Worm (Caenorhabditis elegans) whole organism, L4 larva: ENCODE measurements around the gene ddx-23.
A peak's percentile ranks its signal among the peaks of the same experiment; 100 is the strongest.

Experiments used
- arid-1 ChIP-seq: fragments of 200-800 bp; sonication (Bioruptor generic); conservative IDR thresholded peaks from 2 replicates; pipeline ENCODE4 v1.3.6; 2022; ENCODE audit warnings: missing genetic modification reagents, missing genetic modification characterization, missing compliant biosample characterization
- ceh-32 ChIP-seq: sonication (generic microtip); optimal IDR thresholded peaks from 2 replicates; lab custom pipeline; 2016; ENCODE audit warnings: mild to moderate bottlenecking, missing genetic modification characterization, missing compliant biosample characterization; ENCODE audit not compliant: poor library complexity
- ces-1 ChIP-seq: fragments of 150-350 bp; sonication (generic microtip); optimal IDR thresholded peaks from 4 replicates; lab custom pipeline; 2014; ENCODE audit warnings: missing biosample characterization, missing genetic modification reagents, missing genetic modification characterization
- ctbp-1 ChIP-seq: fragments of 200-800 bp; sonication (Bioruptor generic); IDR thresholded peaks from 2 replicates; pipeline ENCODE4 v1.3.6; 2022; ENCODE audit warnings: missing genetic modification reagents, missing genetic modification characterization, missing compliant biosample characterization
- daf-12 ChIP-seq: fragments of 150-350 bp; optimal IDR thresholded peaks from 2 replicates; lab custom pipeline; 2014; ENCODE audit warnings: missing biosample characterization, missing genetic modification reagents, missing genetic modification characterization
- daf-8 ChIP-seq: fragments of 200-800 bp; sonication (Bioruptor generic); IDR thresholded peaks from 2 replicates; pipeline ENCODE4 v1.3.6; 2022; ENCODE audit warnings: missing genetic modification characterization, missing compliant biosample characterization
- dmd-6 ChIP-seq: fragments of 200-800 bp; sonication (Bioruptor generic); IDR thresholded peaks from 2 replicates; pipeline ENCODE4 v1.3.6; 2022; ENCODE audit warnings: missing genetic modification reagents, missing genetic modification characterization, missing compliant biosample characterization
- dmd-9 ChIP-seq: fragments of 200-800 bp; sonication (Bioruptor generic); IDR thresholded peaks from 2 replicates; pipeline ENCODE4 v1.3.6; 2022; ENCODE audit warnings: missing genetic modification reagents, missing genetic modification characterization, missing compliant biosample characterization
- dpl-1 ChIP-seq: fragments of 150-350 bp; optimal IDR thresholded peaks from 2 replicates; lab custom pipeline; 2014; ENCODE audit warnings: missing biosample characterization, missing genetic modification reagents, missing genetic modification characterization
- dve-1 ChIP-seq: sonication (generic microtip); optimal IDR thresholded peaks from 2 replicates; lab custom pipeline; 2017; ENCODE audit warnings: antibody characterized with exemption, mild to moderate bottlenecking, missing genetic modification characterization, missing compliant biosample characterization; ENCODE audit not compliant: insufficient read depth
- egl-43 ChIP-seq: fragments of 200-800 bp; sonication (Bioruptor generic); IDR thresholded peaks from 2 replicates; pipeline ENCODE4 v1.3.6; 2022; ENCODE audit warnings: missing genetic modification reagents, missing genetic modification characterization, missing compliant biosample characterization
- fkh-10 ChIP-seq: fragments of 150-350 bp; optimal IDR thresholded peaks from 2 replicates; lab custom pipeline; 2014; ENCODE audit warnings: missing biosample characterization, missing genetic modification reagents, missing genetic modification characterization
- hlh-11 ChIP-seq: fragments of 200-800 bp; sonication (Bioruptor generic); optimal IDR thresholded peaks from 2 replicates; lab custom pipeline; 2018; ENCODE audit warnings: mild to moderate bottlenecking, missing genetic modification characterization, missing compliant biosample characterization
- hlh-30 ChIP-seq: sonication (generic microtip); optimal IDR thresholded peaks from 2 replicates; lab custom pipeline; 2017; ENCODE audit warnings: antibody characterized with exemption, mild to moderate bottlenecking, missing genetic modification characterization, missing compliant biosample characterization; ENCODE audit not compliant: insufficient read depth
- hmg-1.1 ChIP-seq: fragments of 200-800 bp; sonication (Bioruptor generic); IDR thresholded peaks from 2 replicates; pipeline ENCODE4 v1.3.6; 2022; ENCODE audit warnings: missing genetic modification reagents, missing genetic modification characterization, missing compliant biosample characterization
- lin-13 ChIP-seq: fragments of 150-350 bp; optimal IDR thresholded peaks from 2 replicates; lab custom pipeline; 2014; ENCODE audit warnings: missing biosample characterization, missing genetic modification reagents, missing genetic modification characterization
- lin-29 ChIP-seq: fragments of 200-800 bp; sonication (Bioruptor generic); IDR thresholded peaks from 2 replicates; pipeline ENCODE4 v1.3.6; 2022; ENCODE audit warnings: missing genetic modification reagents, missing genetic modification characterization, missing compliant biosample characterization
- lsy-2 ChIP-seq, 2 experiments: fragments of 150-350 bp in 1 of 2; sonication (generic microtip) in 1 of 2; optimal IDR thresholded peaks; 2 replicates each; lab custom pipeline; 2014 to 2017; ENCODE audit warnings: missing biosample characterization in 2 of 2, missing genetic modification characterization in 2 of 2
- madf-5 ChIP-seq, 2 experiments: fragments of 200-800 bp; sonication (Bioruptor generic); IDR thresholded peaks; 2 replicates each; pipeline ENCODE4 v1.3.6; 2022; ENCODE audit warnings: missing compliant biosample characterization in 2 of 2, missing genetic modification characterization in 2 of 2
- mep-1 ChIP-seq: fragments of 150-350 bp; sonication (generic microtip); optimal IDR thresholded peaks from 3 replicates; lab custom pipeline; 2014; ENCODE audit warnings: missing biosample characterization, missing genetic modification characterization
- mes-2 ChIP-seq: sonication (generic microtip); optimal IDR thresholded peaks from 2 replicates; lab custom pipeline; 2016; ENCODE audit warnings: missing genotype, mild to moderate bottlenecking, missing genetic modification characterization, missing compliant biosample characterization; ENCODE audit not compliant: poor library complexity, severe bottlenecking
- mxl-2 ChIP-seq: fragments of 200-800 bp; sonication (Bioruptor generic); conservative IDR thresholded peaks from 2 replicates; pipeline ENCODE4 v1.3.6; 2022; ENCODE audit warnings: missing genetic modification reagents, missing genetic modification characterization, missing compliant biosample characterization
- nhr-237 ChIP-seq: sonication (generic microtip); optimal IDR thresholded peaks from 2 replicates; lab custom pipeline; 2017; ENCODE audit warnings: missing biosample characterization, missing genetic modification characterization
- nhr-25 ChIP-seq: sonication (generic microtip); optimal IDR thresholded peaks from 2 replicates; lab custom pipeline; 2017; ENCODE audit warnings: missing genetic modification characterization, mild to moderate bottlenecking, missing compliant biosample characterization, antibody characterized with exemption, moderate library complexity, borderline replicate concordance; ENCODE audit not compliant: insufficient read depth
- nhr-48 ChIP-seq: sonication (generic microtip); optimal IDR thresholded peaks from 2 replicates; lab custom pipeline; 2016; ENCODE audit warnings: mild to moderate bottlenecking, missing genetic modification characterization, missing compliant biosample characterization
- nhr-77 ChIP-seq: fragments of 150-350 bp; optimal IDR thresholded peaks from 2 replicates; lab custom pipeline; 2014; ENCODE audit warnings: missing biosample characterization, missing genetic modification characterization
- pha-4 ChIP-seq, 2 experiments: fragments of 150-350 bp in 1 of 2; fragments of 200-800 bp in 1 of 2; sonication (Bioruptor generic) in 1 of 2; IDR thresholded peaks in 1 of 2; optimal IDR thresholded peaks in 1 of 2; 2 replicates each; pipeline versions ENCODE4 v1.3.6 to Lab custom; 2014 to 2022; ENCODE audit warnings: missing genetic modification characterization in 2 of 2, missing genetic modification reagents in 2 of 2, missing biosample characterization in 1 of 2, missing compliant biosample characterization in 1 of 2
- php-3 ChIP-seq: fragments of 200-800 bp; sonication (Bioruptor generic); IDR thresholded peaks from 2 replicates; pipeline ENCODE4 v1.3.6; 2022; ENCODE audit warnings: missing genetic modification reagents, missing genetic modification characterization, missing compliant biosample characterization
- rbr-2 ChIP-seq: sonication (generic microtip); optimal IDR thresholded peaks from 2 replicates; lab custom pipeline; 2016; ENCODE audit warnings: missing genotype, missing genetic modification characterization, missing compliant biosample characterization
- saeg-2 ChIP-seq: fragments of 200-800 bp; sonication (Bioruptor generic); IDR thresholded peaks from 2 replicates; pipeline ENCODE4 v1.3.6; 2022; ENCODE audit warnings: missing genetic modification reagents, missing genetic modification characterization, missing compliant biosample characterization
- sdz-12 ChIP-seq: fragments of 200-800 bp; sonication (Bioruptor generic); optimal IDR thresholded peaks from 2 replicates; lab custom pipeline; 2018; ENCODE audit warnings: mild to moderate bottlenecking, missing genetic modification characterization, missing compliant biosample characterization
- snpc-1.2 ChIP-seq: fragments of 200-800 bp; sonication (Bioruptor generic); IDR thresholded peaks from 2 replicates; pipeline ENCODE4 v1.3.6; 2022; ENCODE audit warnings: missing genetic modification reagents, missing genetic modification characterization, missing compliant biosample characterization
- unc-62 ChIP-seq, 3 experiments: fragments of 150-350 bp in 1 of 3; sonication (generic microtip); optimal IDR thresholded peaks in 2 of 3; peaks in 1 of 3; 1 replicate in 1 of 3; 2 replicates in 2 of 3; lab custom pipeline; 2014 to 2017; ENCODE audit warnings: missing biosample characterization in 3 of 3, missing genetic modification characterization in 3 of 3, missing genetic modification reagents in 3 of 3, missing genotype in 1 of 3
- zfp-2 ChIP-seq: sonication (generic microtip); optimal IDR thresholded peaks from 2 replicates; lab custom pipeline; 2016; ENCODE audit warnings: mild to moderate bottlenecking, missing genetic modification characterization, missing compliant biosample characterization

The ddx-23 gene

ce11 chrIII:5845483-5845882 is 7.6 kb downstream of the ddx-23 start (continued):
- no peak for TF ChIP-seq ceh-32 (tag; lab: Kevin White, UChicago)

ce11 chrIII:5843662-5844061 is 9.4 kb downstream of the ddx-23 start:
- TF ChIP-seq hlh-11 (tag; lab: Kevin White, UChicago), result no peak
- no peak for TF ChIP-seq rbr-2 (tag; lab: Kevin White, UChicago)
- TF ChIP-seq dmd-9 (GFP tag; lab: Robert Waterston, UW), result no peak
- no peak for TF ChIP-seq hlh-30
- no peak for TF ChIP-seq zfp-2 (tag; lab: Kevin White, UChicago)
- no peak for TF ChIP-seq ceh-32 (tag; lab: Kevin White, UChicago)
- no peak for TF ChIP-seq mxl-2 (GFP tag; lab: Robert Waterston, UW)
- TF ChIP-seq dmd-6 (GFP tag; lab: Robert Waterston, UW), result no peak
- TF ChIP-seq hmg-1.1 (GFP tag; lab: Robert Waterston, UW), result 0 out of 2 replicates have a peak, but pooled peaks have one; percentile 21
- no peak for TF ChIP-seq daf-8 (GFP tag; lab: Robert Waterston, UW)
- peak in 1 of 2 experiments; percentile 39 for TF ChIP-seq unc-62 (GFP tag; optimal IDR thresholded peaks at IDR 0.05 in 1 of 2; lab: Kevin White, UChicago)
- no peak for TF ChIP-seq unc-62 (tag; optimal IDR thresholded peaks at IDR 0.05; lab: Kevin White, UChicago)

ce11 chrIII:5842920-5843319 is 10.1 kb downstream of the ddx-23 start:
- TF ChIP-seq saeg-2 (GFP tag; lab: Robert Waterston, UW) (no peak), nhr-48 (tag; lab: Kevin White, UChicago) (no peak), snpc-1.2 (GFP tag; lab: Robert Waterston, UW) (no peak), ces-1 (GFP tag; lab: Kevin White, UChicago) (no peak), php-3 (GFP tag; lab: Robert Waterston, UW) (no peak), nhr-25 (no peak), mes-2 (tag; lab: Kevin White, UChicago) (peak; percentile 13), hlh-11 (tag; lab: Kevin White, UChicago) (peak; percentile 20), sdz-12 (GFP tag; lab: Kevin White, UChicago) (no peak), lin-29 (GFP tag; lab: Robert Waterston, UW) (no peak), lin-13 (GFP tag; lab: Kevin White, UChicago) (no peak), madf-5 (GFP tag; IDR thresholded peaks at IDR 0.05; lab: Robert Waterston, UW) (no peak), mep-1 (tag; lab: Kevin White, UChicago) (peak; percentile 23), egl-43 (GFP tag; lab: Robert Waterston, UW) (0 out of 2 replicates have a peak, but pooled peaks have one; percentile 29), nhr-237 (tag; lab: Kevin White, UChicago) (no peak), nhr-77 (tag; lab: Kevin White, UChicago) (no peak), daf-12 (tag; lab: Kevin White, UChicago) (no peak), arid-1 (GFP tag; lab: Robert Waterston, UW) (no peak), rbr-2 (tag; lab: Kevin White, UChicago) (peak; percentile 20), fkh-10 (peak; percentile 29), dpl-1 (no peak), ctbp-1 (GFP tag; lab: Robert Waterston, UW) (peak; percentile 38; the same call in 1 of the 2 replicates), pha-4 (GFP tag; IDR thresholded peaks at IDR 0.05; lab: Robert Waterston, UW) (no peak), pha-4 (tag; optimal IDR thresholded peaks at IDR 0.05; lab: Kevin White, UChicago) (peak; percentile 16), lsy-2 (tag; optimal IDR thresholded peaks at IDR 0.05; lab: Kevin White, UChicago) (peak in 1 of 2 experiments; percentile 26), dve-1 (tag; lab: Kevin White, UChicago) (peak; percentile 8)
